Worm (Caenorhabditis elegans): ENCODE measurements around the gene cdc-48.2.

Gene cdc-48.2

ce11 chrII:8144543-8144942 lies 6.2 kb downstream of the cdc-48.2 start, which contains the start of gene F10B5.2 (continued):
- no peak for TF ChIP-seq T20F7.1 (GFP tag; optimal IDR thresholded peaks at IDR 0.05)
- TF ChIP-seq mxl-2 (GFP tag; conservative IDR thresholded peaks at IDR 0.05): no peak
- no peak for TF ChIP-seq madf-9 (GFP tag; conservative IDR thresholded peaks at IDR 0.05)
- no peak for TF ChIP-seq R02D3.7 (tag; optimal IDR thresholded peaks at IDR 0.05)
- no peak for TF ChIP-seq nhr-111 (GFP tag; optimal IDR thresholded peaks at IDR 0.05)
- no peak for TF ChIP-seq set-16 (GFP tag; IDR thresholded peaks at IDR 0.05)
- TF ChIP-seq zfp-3 (GFP tag; conservative IDR thresholded peaks at IDR 0.05): no peak
- no peak for TF ChIP-seq lir-3 (tag; optimal IDR thresholded peaks at IDR 0.05)
- no peak for TF ChIP-seq pha-4 (GFP tag; IDR thresholded peaks at IDR 0.05)
- TF ChIP-seq pha-4 (tag; optimal IDR thresholded peaks at IDR 0.05): no peak
- TF ChIP-seq php-3 (GFP tag; IDR thresholded peaks at IDR 0.05): no peak
- TF ChIP-seq nhr-76 (tag; optimal IDR thresholded peaks at IDR 0.05): no peak
- 0 out of 2 replicates have a peak, but pooled peaks have one; percentile 48 for TF ChIP-seq Y48G9A.11 (GFP tag; IDR thresholded peaks at IDR 0.05)
- no peak for TF ChIP-seq aly-2 (tag; optimal IDR thresholded peaks at IDR 0.05)
- no peak for TF ChIP-seq skn-1 (tag; optimal IDR thresholded peaks at IDR 0.05)

ce11 chrII:8149930-8150329 lies 11.6 kb downstream of the cdc-48.2 start, which contains the start of gene F10B5.3:
F10B5.3 (minus strand) TSS chrII:8150030.
- no peak for TF ChIP-seq egl-27 (tag; optimal IDR thresholded peaks at IDR 0.05)
- TF ChIP-seq zip-11 (GFP tag; IDR thresholded peaks at IDR 0.05): no peak
- TF ChIP-seq cey-2 (tag; optimal IDR thresholded peaks at IDR 0.05; ENCODE audit: borderline replicate concordance, insufficient read depth): no peak
- peak in 1 of 2 experiments; percentile 7 for TF ChIP-seq unc-62 (GFP tag; optimal IDR thresholded peaks at IDR 0.05 in 1 of 2)
- TF ChIP-seq unc-62 (tag; optimal IDR thresholded peaks at IDR 0.05): no peak

ce11 chrII:8152711-8153325 lies 14.5 kb downstream of the cdc-48.2 start:
- TF ChIP-seq mes-2 (tag; optimal IDR thresholded peaks at IDR 0.05; ENCODE audit: poor library complexity, severe bottlenecking) (peak; percentile 0), nhr-25 (tag; optimal IDR thresholded peaks at IDR 0.05; ENCODE audit: borderline replicate concordance, insufficient read depth) (no peak), hlh-11 (tag; optimal IDR thresholded peaks at IDR 0.05) (peak; percentile 16), daf-16 (GFP tag; optimal IDR thresholded peaks at IDR 0.05) (no peak), daf-16 (tag; optimal IDR thresholded peaks at IDR 0.05) (no peak), mdt-29 (GFP tag; IDR thresholded peaks at IDR 0.05) (no peak), mxl-3 (GFP tag; optimal IDR thresholded peaks at IDR 0.05) (no peak), lin-29 (GFP tag; IDR thresholded peaks at IDR 0.05) (no peak), tag-97 (GFP tag; IDR thresholded peaks at IDR 0.05) (no peak), T20F7.1 (GFP tag; optimal IDR thresholded peaks at IDR 0.05) (no peak), nhr-6 (tag; optimal IDR thresholded peaks at IDR 0.05) (peak; percentile 82), lsy-2 (tag; optimal IDR thresholded peaks at IDR 0.05) (peak in 1 of 2 experiments; percentile 56), F44E2.7 (GFP tag; IDR thresholded peaks at IDR 0.05) (no peak), ZK546.5 (tag; optimal IDR thresholded peaks at IDR 0.05) (no peak), ztf-7 (tag; optimal IDR thresholded peaks at IDR 0.05) (no peak), ctbp-1 (GFP tag; IDR thresholded peaks at IDR 0.05) (0 out of 2 replicates have a peak, but pooled peaks have one; percentile 43), pha-4 (GFP tag; IDR thresholded peaks at IDR 0.05) (no peak), pha-4 (tag; optimal IDR thresholded peaks at IDR 0.05) (peak; percentile 54), ceh-82 (tag; optimal IDR thresholded peaks at IDR 0.05) (no peak), dmd-6 (GFP tag; IDR thresholded peaks at IDR 0.05) (no peak), ceh-20 (GFP tag; IDR thresholded peaks at IDR 0.05) (no peak), fkh-10 (GFP tag; optimal IDR thresholded peaks at IDR 0.05) (peak; percentile 63)
